Fruit fly (Drosophila melanogaster) whole organism, adult: ENCODE measurements around the gene CG3662.

Experiments
- CG1620 ChIP-seq: fragments of 200-800 bp; sonication (Bioruptor generic); optimal IDR thresholded peaks from 2 replicates; lab custom pipeline; 2016; ENCODE audit warnings: missing biosample characterization, missing genetic modification characterization
- ovo ChIP-seq: fragments of 200-800 bp; sonication (Bioruptor generic); optimal IDR thresholded peaks from 2 replicates; lab custom pipeline; 2016; ENCODE audit warnings: missing biosample characterization, missing genetic modification characterization

DNA sequence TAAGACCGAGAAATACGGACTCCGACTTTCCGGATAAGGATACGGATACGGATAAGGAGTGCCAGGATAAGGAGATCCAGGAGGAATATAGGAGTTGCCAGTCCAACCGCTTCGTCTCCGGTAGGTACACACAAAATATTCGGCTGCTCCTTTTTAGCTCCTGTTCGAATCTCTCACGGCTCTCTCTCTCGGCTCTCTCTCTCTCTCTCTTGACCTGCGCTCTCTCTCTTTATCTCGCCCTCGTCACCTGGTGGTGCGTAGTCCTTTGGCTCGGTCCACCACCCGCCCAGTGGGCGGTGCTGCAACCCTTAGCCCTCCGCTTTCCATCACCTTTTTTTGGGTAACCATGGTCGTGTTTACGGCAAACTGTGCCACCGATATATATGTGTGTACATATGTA, 5.3 kb downstream of the CG3662 start:
- no peak for TF ChIP-seq CG1620 (GFP tag; lab: Kevin White, UChicago)
- no peak for TF ChIP-seq ovo (GFP tag; lab: Kevin White, UChicago)
